Fruit fly (Drosophila melanogaster): ENCODE measurements around the gene PIG-P.

Gene PIG-P

DNA sequence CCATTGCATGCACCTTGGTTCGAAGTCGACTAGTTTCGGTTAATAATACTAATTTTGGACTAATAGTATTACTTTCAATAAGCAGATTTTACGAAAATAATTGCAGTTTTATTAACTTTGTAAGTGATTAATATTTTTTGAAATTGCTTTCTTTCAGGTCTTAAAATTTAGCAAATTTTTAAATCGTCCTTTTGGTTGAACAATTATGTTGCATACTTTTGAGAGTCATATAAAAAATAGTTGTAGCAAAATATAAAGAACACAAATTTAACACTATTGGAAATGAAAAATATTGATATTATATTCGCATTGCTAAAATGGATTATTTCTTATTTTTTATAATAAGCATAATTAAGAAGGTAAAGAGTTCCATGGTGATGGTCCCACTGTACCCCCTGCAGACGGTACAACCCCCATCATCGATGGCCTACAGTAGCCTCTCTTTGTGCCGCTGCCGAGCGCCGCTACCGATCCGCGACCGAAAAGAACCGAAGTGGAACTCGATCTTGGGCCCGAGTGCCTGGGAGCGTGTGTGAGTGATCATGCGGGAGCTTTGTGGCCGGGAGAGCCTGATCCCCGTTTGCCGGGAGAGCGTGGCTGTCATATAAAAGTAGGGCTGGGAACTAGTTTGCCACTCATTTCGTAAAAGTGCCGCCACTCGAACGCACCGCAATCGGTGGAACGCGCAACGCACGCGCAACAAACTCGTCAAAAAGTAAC, 36.7 kb downstream of the PIG-P start (continued):
- TF ChIP-seq Camta (GFP tag; optimal IDR thresholded peaks at IDR 0.05) (peak; percentile 94), CHES-1-like (GFP tag; optimal IDR thresholded peaks at IDR 0.05) (peak; percentile 76), CG17186 (GFP tag; optimal IDR thresholded peaks at IDR 0.05) (peak; percentile 83), Sox102F (GFP tag; optimal IDR thresholded peaks at IDR 0.05) (peak; percentile 95), CG10431 (GFP tag; optimal IDR thresholded peaks at IDR 0.05) (peak; percentile 85), vnd (GFP tag; IDR thresholded peaks at IDR 0.05; ENCODE audit: partially characterized antibody) (0 out of 3 replicates have a peak, but pooled peaks have one; percentile 33), CG1647 (GFP tag; optimal IDR thresholded peaks at IDR 0.05) (peak; percentile 59), scrt (GFP tag; optimal IDR thresholded peaks at IDR 0.05) (peak; percentile 84), kni (GFP tag; optimal IDR thresholded peaks at IDR 0.05) (peak; percentile 84), cg (GFP tag; optimal IDR thresholded peaks at IDR 0.05) (peak; percentile 53), sna (GFP tag; IDR thresholded peaks at IDR 0.05; ENCODE audit: partially characterized antibody) (no peak), CG8359 (GFP tag; optimal IDR thresholded peaks at IDR 0.05; ENCODE audit: borderline replicate concordance) (peak; percentile 88), pnt (GFP tag; optimal IDR thresholded peaks at IDR 0.05) (peak; percentile 76), CG10366 (GFP tag; IDR thresholded peaks at IDR 0.05) (peak; percentile 70), ssp (GFP tag; IDR thresholded peaks at IDR 0.05) (peak; percentile 83), fd3F (GFP tag; optimal IDR thresholded peaks at IDR 0.05) (peak; percentile 88), CG7357 (GFP tag; IDR thresholded peaks at IDR 0.05) (peak; percentile 81), CG8089 (GFP tag; optimal IDR thresholded peaks at IDR 0.05) (peak; percentile 58), CG34376 (GFP tag; optimal IDR thresholded peaks at IDR 0.05) (peak; percentile 56), ftz-f1 (GFP tag; optimal IDR thresholded peaks at IDR 0.05) (no peak), CG6683 (GFP tag; optimal IDR thresholded peaks at IDR 0.05) (peak; percentile 82), tna (GFP tag; IDR thresholded peaks at IDR 0.05; ENCODE audit: partially characterized antibody) (no peak), unc-4 (GFP tag; IDR thresholded peaks at IDR 0.05; ENCODE audit: partially characterized antibody) (no peak), CG2875 (GFP tag; optimal IDR thresholded peaks at IDR 0.05) (peak; percentile 94), CG14710 (tag; optimal IDR thresholded peaks at IDR 0.05) (peak; percentile 97), fd96Cb (tag; optimal IDR thresholded peaks at IDR 0.05) (peak; percentile 96), eve (GFP tag; optimal IDR thresholded peaks at IDR 0.05) (no peak), CG32532 (GFP tag; IDR thresholded peaks at IDR 0.05) (peak; percentile 82), ATbp (GFP tag; optimal IDR thresholded peaks at IDR 0.05) (peak; percentile 89), CG15601 (tag; optimal IDR thresholded peaks at IDR 0.05) (peak; percentile 92), CG9876 (GFP tag; optimal IDR thresholded peaks at IDR 0.05) (peak; percentile 58), jumu (GFP tag; optimal IDR thresholded peaks at IDR 0.05) (peak; percentile 74), hkb (optimal IDR thresholded peaks at IDR 0.05) (no peak), hkb (GFP tag; IDR thresholded peaks at IDR 0.05) (peak; percentile 78), CG6689 (GFP tag; IDR thresholded peaks at IDR 0.05) (peak; percentile 92), sob (GFP tag; IDR thresholded peaks at IDR 0.05) (no peak; the same call in 1 of the 2 replicates), Rfx (GFP tag; IDR thresholded peaks at IDR 0.05) (peak; percentile 84), CG17802 (tag; optimal IDR thresholded peaks at IDR 0.05) (peak; percentile 57), CG16863 (GFP tag; optimal IDR thresholded peaks at IDR 0.05) (peak; percentile 91), nau (GFP tag; optimal IDR thresholded peaks at IDR 0.05) (peak; percentile 92), CG31365 (tag; optimal IDR thresholded peaks at IDR 0.05) (no peak), CoRest (tag; optimal IDR thresholded peaks at IDR 0.05) (peak; percentile 99), ems (GFP tag; optimal IDR thresholded peaks at IDR 0.05) (peak; percentile 39), sisA (GFP tag; IDR thresholded peaks at IDR 0.05) (peak; percentile 83), CG3995 (GFP tag; optimal IDR thresholded peaks at IDR 0.05) (peak; percentile 59), Nf-YC (tag; optimal IDR thresholded peaks at IDR 0.05) (peak; percentile 8), ab (GFP tag; optimal IDR thresholded peaks at IDR 0.05) (no peak), gcm (GFP tag; optimal IDR thresholded peaks at IDR 0.05) (peak; percentile 94), Vsx1 (GFP tag; optimal IDR thresholded peaks at IDR 0.05) (peak; percentile 94)

Measured in whole organism, embryonic.